Worm (Caenorhabditis elegans) whole organism, early embryonic: ENCODE measurements around the gene R05G6.5.

ENCODE experiments used
- B0310.2 ChIP-seq: sonication (generic microtip); optimal IDR thresholded peaks from 2 replicates; lab custom pipeline; 2016; ENCODE audit warnings: mild to moderate bottlenecking, missing genetic modification characterization, missing compliant biosample characterization
- F13C5.2 ChIP-seq: sonication (generic microtip); optimal IDR thresholded peaks from 2 replicates; lab custom pipeline; 2017; ENCODE audit warnings: mild to moderate bottlenecking, missing genetic modification characterization, inconsistent platforms, missing compliant biosample characterization
- aly-1 ChIP-seq: sonication (generic microtip); optimal IDR thresholded peaks from 2 replicates; lab custom pipeline; 2016; ENCODE audit warnings: missing genetic modification characterization, missing compliant biosample characterization
- ama-1 ChIP-seq: fragments of 150-350 bp; optimal IDR thresholded peaks from 2 replicates; lab custom pipeline; 2014
- ceh-13 ChIP-seq: fragments of 200-800 bp; sonication (Bioruptor generic); optimal IDR thresholded peaks from 2 replicates; lab custom pipeline; 2018; ENCODE audit warnings: mild to moderate bottlenecking, missing genetic modification characterization, missing compliant biosample characterization
- ceh-36 ChIP-seq: sonication (generic microtip); optimal IDR thresholded peaks from 2 replicates; lab custom pipeline; 2016; ENCODE audit warnings: missing genetic modification characterization, inconsistent platforms, missing compliant biosample characterization
- ets-7 ChIP-seq: sonication (generic microtip); optimal IDR thresholded peaks from 2 replicates; lab custom pipeline; 2016; ENCODE audit warnings: missing genotype, missing genetic modification characterization, missing compliant biosample characterization
- flt-1 ChIP-seq: fragments of 200-800 bp; sonication (Bioruptor generic); IDR thresholded peaks from 2 replicates; pipeline ENCODE4 v1.3.6; 2022; ENCODE audit warnings: missing genetic modification characterization, missing compliant biosample characterization
- hmbx-1 ChIP-seq: sonication (generic microtip); optimal IDR thresholded peaks from 2 replicates; lab custom pipeline; 2016; ENCODE audit warnings: mild to moderate bottlenecking, missing genetic modification characterization, missing compliant biosample characterization
- hmg-4 ChIP-seq: fragments of 200-800 bp; sonication (Bioruptor generic); optimal IDR thresholded peaks from 2 replicates; lab custom pipeline; 2018; ENCODE audit warnings: mild to moderate bottlenecking, missing genetic modification characterization, missing compliant biosample characterization
- hnd-1 ChIP-seq: sonication (generic microtip); optimal IDR thresholded peaks from 2 replicates; lab custom pipeline; 2016; ENCODE audit warnings: missing genetic modification characterization, missing compliant biosample characterization
- pes-1 ChIP-seq: fragments of 200-800 bp; sonication (Bioruptor generic); IDR thresholded peaks from 2 replicates; pipeline ENCODE4 v1.3.6; 2022; ENCODE audit warnings: missing genetic modification reagents, missing genetic modification characterization, missing compliant biosample characterization
- scrt-1 ChIP-seq: fragments of 200-800 bp; sonication (Bioruptor generic); IDR thresholded peaks from 2 replicates; pipeline ENCODE4 v1.3.6; 2022; ENCODE audit warnings: missing genetic modification characterization, missing compliant biosample characterization
- sea-1 ChIP-seq: fragments of 200-800 bp; sonication (Bioruptor generic); conservative IDR thresholded peaks from 2 replicates; pipeline ENCODE4 v1.3.6; 2022; ENCODE audit warnings: missing genetic modification characterization, missing compliant biosample characterization
- tbx-11 ChIP-seq: fragments of 200-800 bp; sonication (Bioruptor generic); IDR thresholded peaks from 2 replicates; pipeline ENCODE4 v1.3.6; 2022; ENCODE audit warnings: missing genetic modification characterization, missing compliant biosample characterization
- tbx-37 ChIP-seq: fragments of 200-800 bp; sonication (Bioruptor generic); conservative IDR thresholded peaks from 2 replicates; pipeline ENCODE4 v1.3.6; 2022; ENCODE audit warnings: missing genetic modification reagents, missing genetic modification characterization, missing compliant biosample characterization
- tra-4 ChIP-seq: sonication (generic microtip); optimal IDR thresholded peaks from 2 replicates; lab custom pipeline; 2017; ENCODE audit warnings: missing genetic modification characterization, missing compliant biosample characterization

The R05G6.5 gene

ce11 chrIV:7488457-7488783, 19.7 kb upstream of the R05G6.5 start:
- TF ChIP-seq F13C5.2: no peak
- peak; percentile 23; the same call in 1 of the 2 replicates for TF ChIP-seq tbx-11
- TF ChIP-seq ama-1 (lab: Kevin White, UChicago): peak; percentile 93
- peak; percentile 99 for TF ChIP-seq aly-1 (tag; lab: Kevin White, UChicago)
- TF ChIP-seq pes-1 (GFP tag; lab: Robert Waterston, UW): peak; percentile 56; the same call in 1 of the 2 replicates
- no peak for TF ChIP-seq tbx-37 (GFP tag; lab: Robert Waterston, UW)

- TF ChIP-seq ets-7 (tag; lab: Kevin White, UChicago) (no peak), ceh-13 (GFP tag; lab: Kevin White, UChicago) (no peak), aly-1 (tag; lab: Kevin White, UChicago) (no peak), F13C5.2 (no peak), hnd-1 (tag; lab: Kevin White, UChicago) (no peak), hmg-4 (GFP tag; lab: Kevin White, UChicago) (no peak), scrt-1 (GFP tag; lab: Robert Waterston, UW) (no peak), pes-1 (GFP tag; lab: Robert Waterston, UW) (no peak), flt-1 (no peak), sea-1 (GFP tag; lab: Robert Waterston, UW) (no peak), tra-4 (tag; lab: Kevin White, UChicago) (no peak)
Measured at ce11 chrIV:7491464-7491863, 16.7 kb upstream of the R05G6.5 start, which contains the start of gene F55G1.1. Gene F55G1.1 (plus strand): TSS chrIV:7491764.

- TF ChIP-seq flt-1: no peak
- TF ChIP-seq pes-1 (GFP tag; lab: Robert Waterston, UW): no peak
- TF ChIP-seq tbx-11: no peak
- no peak for TF ChIP-seq tra-4 (tag; lab: Kevin White, UChicago)
- TF ChIP-seq ceh-36: no peak
- no peak for TF ChIP-seq ama-1 (lab: Kevin White, UChicago)
- no peak for TF ChIP-seq ceh-13 (GFP tag; lab: Kevin White, UChicago)
- no peak for TF ChIP-seq ets-7 (tag; lab: Kevin White, UChicago)
- TF ChIP-seq hmg-4 (GFP tag; lab: Kevin White, UChicago): no peak
- TF ChIP-seq sea-1 (GFP tag; lab: Robert Waterston, UW): no peak
- TF ChIP-seq hnd-1 (tag; lab: Kevin White, UChicago): no peak
- no peak for TF ChIP-seq B0310.2
Measured at ce11 chrIV:7497205-7497604, 11.0 kb upstream of the R05G6.5 start.

ce11 chrIV:7497750-7498149, 10.4 kb upstream of the R05G6.5 start, which contains the start of gene egas-4:
Gene egas-4 (minus strand): TSS chrIV:7497850.
- TF ChIP-seq tbx-11 (no peak), ama-1 (lab: Kevin White, UChicago) (no peak), ceh-13 (GFP tag; lab: Kevin White, UChicago) (no peak), hmbx-1 (tag; lab: Kevin White, UChicago) (no peak), scrt-1 (GFP tag; lab: Robert Waterston, UW) (no peak), hmg-4 (GFP tag; lab: Kevin White, UChicago) (no peak)

DNA sequence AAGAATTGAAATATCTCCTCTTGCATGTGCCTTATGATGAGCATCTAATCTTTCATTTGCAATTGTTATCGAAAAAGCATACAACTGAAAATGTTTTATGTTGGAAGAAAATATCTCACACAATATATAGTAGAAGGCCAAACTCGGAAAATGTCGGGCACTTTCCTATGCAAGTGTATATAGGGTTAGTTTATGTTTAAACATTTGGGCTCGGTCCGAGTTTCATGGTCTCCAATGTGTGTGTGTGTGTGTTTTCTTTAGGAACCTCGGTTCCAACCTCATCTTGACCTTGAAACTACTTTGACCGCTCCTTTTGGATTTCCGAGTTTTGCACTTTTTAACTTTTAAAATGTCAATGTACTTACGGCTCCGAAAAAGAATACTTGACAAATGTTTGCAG, 8.9 kb upstream of the R05G6.5 start:
- TF ChIP-seq hmbx-1 (tag; lab: Kevin White, UChicago) (no peak), ceh-13 (GFP tag; lab: Kevin White, UChicago) (no peak), B0310.2 (no peak), hnd-1 (tag; lab: Kevin White, UChicago) (no peak), tbx-37 (GFP tag; lab: Robert Waterston, UW) (no peak), tra-4 (tag; lab: Kevin White, UChicago) (no peak), aly-1 (tag; lab: Kevin White, UChicago) (no peak), ceh-36 (no peak), ama-1 (lab: Kevin White, UChicago) (no peak), F13C5.2 (no peak), flt-1 (no peak), ets-7 (tag; lab: Kevin White, UChicago) (no peak), pes-1 (GFP tag; lab: Robert Waterston, UW) (no peak), tbx-11 (no peak), scrt-1 (GFP tag; lab: Robert Waterston, UW) (no peak), sea-1 (GFP tag; lab: Robert Waterston, UW) (no peak), hmg-4 (GFP tag; lab: Kevin White, UChicago) (no peak)

DNA sequence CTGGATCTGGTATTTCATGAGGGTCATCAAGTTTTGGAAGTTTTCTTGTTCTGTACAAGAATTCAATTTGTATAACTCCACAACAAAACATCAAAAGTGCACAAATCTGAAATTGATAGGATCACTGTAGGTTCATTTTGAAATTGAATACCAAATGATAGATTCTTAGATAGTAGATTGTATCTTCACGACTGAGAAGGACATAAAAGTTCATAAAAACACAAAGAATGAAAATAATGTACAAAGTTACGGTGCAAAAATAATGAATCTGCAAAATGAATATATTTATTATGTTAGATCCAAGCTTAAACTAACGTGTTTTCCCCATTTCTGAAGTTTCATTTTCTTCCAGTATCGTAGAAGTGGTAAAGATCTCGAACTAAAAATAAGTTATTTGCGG, 7.2 kb upstream of the R05G6.5 start:
- TF ChIP-seq tra-4 (tag; lab: Kevin White, UChicago) (no peak), F13C5.2 (no peak)

- TF ChIP-seq F13C5.2 (no peak), pes-1 (GFP tag; lab: Robert Waterston, UW) (no peak), aly-1 (tag; lab: Kevin White, UChicago) (no peak)
Measured at ce11 chrIV:7501337-7501736, 6.8 kb upstream of the R05G6.5 start, which contains the start of gene F55G1.15. Gene F55G1.15 (minus strand): TSS chrIV:7501437.

DNA sequence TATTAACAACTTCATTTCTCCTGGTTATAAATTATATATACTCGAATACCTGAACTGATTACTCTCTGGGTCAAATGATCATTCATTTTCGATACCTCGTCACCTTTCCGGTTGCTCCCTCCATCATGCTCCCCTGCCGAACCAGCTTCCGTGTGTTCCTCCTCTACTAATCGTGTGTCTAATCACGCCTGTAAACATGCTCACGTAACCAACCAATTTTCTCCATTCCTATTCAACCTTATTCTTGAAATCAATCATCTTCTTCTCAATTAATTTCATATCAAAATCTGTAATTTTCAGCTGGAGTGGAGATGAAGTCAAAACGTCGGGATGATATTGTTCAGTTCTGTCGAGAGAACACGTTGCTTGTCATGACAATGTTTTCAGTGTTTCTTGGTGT, 4.8 kb upstream of the R05G6.5 start, which contains the start of gene glt-6:
TSS of gene glt-6 (plus strand) at position 301 of the 400 bp plus-strand sequence.
- TF ChIP-seq ceh-36: no peak
- TF ChIP-seq scrt-1 (GFP tag; lab: Robert Waterston, UW): no peak
- no peak for TF ChIP-seq tra-4 (tag; lab: Kevin White, UChicago)
- TF ChIP-seq hnd-1 (tag; lab: Kevin White, UChicago): no peak
- TF ChIP-seq hmg-4 (GFP tag; lab: Kevin White, UChicago): no peak
- TF ChIP-seq aly-1 (tag; lab: Kevin White, UChicago): no peak
- TF ChIP-seq ets-7 (tag; lab: Kevin White, UChicago): no peak
- TF ChIP-seq ceh-13 (GFP tag; lab: Kevin White, UChicago): no peak
- TF ChIP-seq hmbx-1 (tag; lab: Kevin White, UChicago): no peak
- no peak for TF ChIP-seq F13C5.2
- no peak for TF ChIP-seq pes-1 (GFP tag; lab: Robert Waterston, UW)
